Fruit fly (Drosophila melanogaster) whole organism, prepupa: ENCODE results near the gene Ctps.

ENCODE experiments used
- Blimp-1 ChIP-seq: fragments of 200-800 bp; sonication (Bioruptor generic); optimal IDR thresholded peaks from 3 replicates; lab custom pipeline; 2017; ENCODE audit warnings: missing biosample characterization, missing genetic modification characterization, mild to moderate bottlenecking, moderate library complexity, missing genetic modification reagents
- CG10631 ChIP-seq: fragments of 200-800 bp; sonication (Bioruptor generic); optimal IDR thresholded peaks from 2 replicates; lab custom pipeline; 2016; ENCODE audit warnings: missing biosample characterization, missing genetic modification characterization
- CG10669 ChIP-seq: fragments of 200-800 bp; sonication (Bioruptor generic); optimal IDR thresholded peaks from 3 replicates; lab custom pipeline; 2018; ENCODE audit warnings: missing biosample characterization, mild to moderate bottlenecking, missing genetic modification characterization, moderate library complexity
- CG11762 ChIP-seq: fragments of 200-800 bp; sonication (Bioruptor generic); optimal IDR thresholded peaks from 3 replicates; lab custom pipeline; 2016; ENCODE audit warnings: missing biosample characterization, missing genetic modification characterization; ENCODE audit not compliant: insufficient read depth
- CG11902 ChIP-seq: fragments of 200-800 bp; sonication (Bioruptor generic); optimal IDR thresholded peaks from 3 replicates; lab custom pipeline; 2016; ENCODE audit warnings: missing biosample characterization, missing genetic modification characterization
- CG15336 ChIP-seq: fragments of 200-800 bp; sonication (Bioruptor generic); IDR thresholded peaks from 2 replicates; pipeline ENCODE4 v1.3.6; 2022; ENCODE audit warnings: missing biosample characterization, missing genetic modification characterization
- CG1621 ChIP-seq: fragments of 200-800 bp; sonication (Bioruptor generic); optimal IDR thresholded peaks from 3 replicates; lab custom pipeline; 2018; ENCODE audit warnings: missing biosample characterization, mild to moderate bottlenecking, missing genetic modification characterization
- CG16779 ChIP-seq: fragments of 200-800 bp; sonication (Bioruptor generic); optimal IDR thresholded peaks from 3 replicates; lab custom pipeline; 2017; ENCODE audit warnings: missing biosample characterization, mild to moderate bottlenecking, missing genetic modification characterization
- CG3032 ChIP-seq: fragments of 200-800 bp; optimal IDR thresholded peaks from 2 replicates; lab custom pipeline; 2019; ENCODE audit warnings: missing biosample characterization, mild to moderate bottlenecking, missing genetic modification characterization, moderate library complexity
- CG31627 ChIP-seq: fragments of 200-800 bp; sonication (Bioruptor generic); optimal IDR thresholded peaks from 3 replicates; lab custom pipeline; 2016; ENCODE audit warnings: missing biosample characterization, missing genetic modification characterization
- CG32006 ChIP-seq: fragments of 200-800 bp; sonication (Bioruptor generic); optimal IDR thresholded peaks from 3 replicates; lab custom pipeline; 2017; ENCODE audit warnings: missing biosample characterization, mild to moderate bottlenecking, missing genetic modification characterization
- CG34406 ChIP-seq: fragments of 200-800 bp; sonication (Bioruptor generic); optimal IDR thresholded peaks from 3 replicates; lab custom pipeline; 2016; ENCODE audit warnings: missing biosample characterization, missing genetic modification characterization
- CG3919 ChIP-seq: fragments of 200-800 bp; sonication (Bioruptor generic); optimal IDR thresholded peaks from 3 replicates; lab custom pipeline; 2016; ENCODE audit warnings: missing biosample characterization, missing genetic modification characterization
- CG4318 ChIP-seq: fragments of 200-800 bp; sonication (Bioruptor generic); optimal IDR thresholded peaks from 3 replicates; lab custom pipeline; 2017; ENCODE audit warnings: missing biosample characterization, mild to moderate bottlenecking, missing genetic modification characterization
- CG6163 ChIP-seq: fragments of 200-800 bp; sonication (Bioruptor generic); IDR thresholded peaks from 3 replicates; pipeline ENCODE4 v1.3.6; 2022; ENCODE audit warnings: missing biosample characterization, missing genetic modification characterization
- CG6792 ChIP-seq: fragments of 200-800 bp; sonication (Bioruptor generic); optimal IDR thresholded peaks from 3 replicates; lab custom pipeline; 2016; ENCODE audit warnings: missing biosample characterization, missing genetic modification characterization
- CG6808 ChIP-seq: fragments of 200-800 bp; sonication (Bioruptor generic); optimal IDR thresholded peaks from 3 replicates; lab custom pipeline; 2017; ENCODE audit warnings: missing biosample characterization, missing genetic modification characterization, mild to moderate bottlenecking, moderate library complexity, missing genetic modification reagents
- CG6854 ChIP-seq: fragments of 200-800 bp; sonication (Bioruptor generic); optimal IDR thresholded peaks from 2 replicates; lab custom pipeline; 2017; ENCODE audit warnings: missing biosample characterization, mild to moderate bottlenecking, missing genetic modification characterization
- CG7368 ChIP-seq: fragments of 200-800 bp; sonication (Bioruptor generic); optimal IDR thresholded peaks from 3 replicates; lab custom pipeline; 2016; ENCODE audit warnings: missing biosample characterization, missing genetic modification characterization
- CG8119 ChIP-seq: fragments of 200-800 bp; sonication (Bioruptor generic); IDR thresholded peaks from 3 replicates; pipeline ENCODE4 v1.3.6; 2022; ENCODE audit warnings: missing biosample characterization, missing genetic modification characterization
- CG8319 ChIP-seq: fragments of 200-800 bp; sonication (Bioruptor generic); optimal IDR thresholded peaks from 3 replicates; lab custom pipeline; 2016; ENCODE audit warnings: missing biosample characterization, missing genetic modification characterization
- CG9139 ChIP-seq: fragments of 200-800 bp; sonication (Bioruptor generic); optimal IDR thresholded peaks from 3 replicates; lab custom pipeline; 2017; ENCODE audit warnings: missing biosample characterization, mild to moderate bottlenecking, missing genetic modification characterization
- Eip75B ChIP-seq: fragments of 200-800 bp; sonication (Bioruptor generic); optimal IDR thresholded peaks from 3 replicates; lab custom pipeline; 2016; ENCODE audit warnings: missing biosample characterization, missing genetic modification characterization
- Eip78C ChIP-seq: fragments of 200-800 bp; sonication (Bioruptor generic); peaks from one replicate; lab custom pipeline; 2016; ENCODE audit warnings: missing biosample characterization, missing genetic modification characterization
- Ets21C ChIP-seq: fragments of 200-800 bp; sonication (Bioruptor generic); optimal IDR thresholded peaks from 3 replicates; lab custom pipeline; 2016; ENCODE audit warnings: missing biosample characterization, missing genetic modification characterization
- Ets96B ChIP-seq: fragments of 200-800 bp; optimal IDR thresholded peaks from 2 replicates; lab custom pipeline; 2019; ENCODE audit warnings: missing biosample characterization, mild to moderate bottlenecking, missing genetic modification characterization, moderate library complexity
- Gug ChIP-seq: fragments of 200-800 bp; sonication (Bioruptor generic); IDR thresholded peaks from 2 replicates; pipeline ENCODE4 v1.3.6; 2022; ENCODE audit warnings: missing biosample characterization, missing genetic modification characterization
- Hr38 ChIP-seq: sonication (Bioruptor generic); optimal IDR thresholded peaks from 2 replicates; lab custom pipeline; 2016; ENCODE audit warnings: missing biosample characterization, missing genetic modification characterization
- Hr39 ChIP-seq: fragments of 200-800 bp; sonication (Bioruptor generic); optimal IDR thresholded peaks from 2 replicates; lab custom pipeline; 2016; ENCODE audit warnings: missing biosample characterization, missing genetic modification characterization
- Hr4 ChIP-seq: fragments of 200-800 bp; sonication (Bioruptor generic); optimal IDR thresholded peaks from 3 replicates; lab custom pipeline; 2016; ENCODE audit warnings: missing biosample characterization, missing genetic modification characterization
- Lpt ChIP-seq: fragments of 200-800 bp; sonication (Bioruptor generic); optimal IDR thresholded peaks from 3 replicates; lab custom pipeline; 2016; ENCODE audit warnings: missing biosample characterization, missing genetic modification characterization
- Met ChIP-seq: fragments of 200-800 bp; sonication (Bioruptor generic); optimal IDR thresholded peaks from 3 replicates; lab custom pipeline; 2016; ENCODE audit warnings: missing biosample characterization, missing genetic modification characterization
- OdsH ChIP-seq: fragments of 200-800 bp; sonication (Bioruptor generic); optimal IDR thresholded peaks from 3 replicates; lab custom pipeline; 2016; ENCODE audit warnings: missing biosample characterization, missing genetic modification characterization
- Smox ChIP-seq: fragments of 200-800 bp; sonication (Bioruptor generic); optimal IDR thresholded peaks from 3 replicates; lab custom pipeline; 2016; ENCODE audit warnings: missing biosample characterization, missing genetic modification characterization
- Sox15 ChIP-seq: fragments of 200-800 bp; sonication (Bioruptor generic); optimal IDR thresholded peaks from 3 replicates; lab custom pipeline; 2016; ENCODE audit warnings: missing biosample characterization, missing genetic modification characterization
- achi ChIP-seq: fragments of 200-800 bp; sonication (Bioruptor generic); optimal IDR thresholded peaks from 3 replicates; lab custom pipeline; 2016; ENCODE audit warnings: missing biosample characterization, missing genetic modification characterization
- acj6 ChIP-seq: fragments of 200-800 bp; sonication (Bioruptor generic); optimal IDR thresholded peaks from 3 replicates; lab custom pipeline; 2016; ENCODE audit warnings: missing biosample characterization, missing genetic modification characterization
- cyc ChIP-seq: fragments of 200-800 bp; sonication (Bioruptor generic); optimal IDR thresholded peaks from 3 replicates; lab custom pipeline; 2016; ENCODE audit warnings: missing biosample characterization, missing genetic modification characterization
- dac ChIP-seq: fragments of 200-800 bp; sonication (Bioruptor generic); optimal IDR thresholded peaks from 2 replicates; lab custom pipeline; 2017; ENCODE audit warnings: missing biosample characterization, mild to moderate bottlenecking, missing genetic modification characterization
- eg ChIP-seq: fragments of 200-800 bp; sonication (Bioruptor generic); IDR thresholded peaks from 3 replicates; pipeline ENCODE4 v1.3.6; 2022; ENCODE audit warnings: missing biosample characterization, missing genetic modification characterization
- esn ChIP-seq: fragments of 200-800 bp; sonication (Bioruptor generic); optimal IDR thresholded peaks from 2 replicates; lab custom pipeline; 2016; ENCODE audit warnings: missing biosample characterization, mild to moderate bottlenecking, missing genetic modification characterization, moderate library complexity
- fd59A ChIP-seq: fragments of 200-800 bp; sonication (Bioruptor generic); optimal IDR thresholded peaks from 2 replicates; lab custom pipeline; 2017; ENCODE audit warnings: missing biosample characterization, mild to moderate bottlenecking, missing genetic modification characterization, missing genetic modification reagents
- fd85E ChIP-seq: fragments of 200-800 bp; sonication (Bioruptor generic); optimal IDR thresholded peaks from 3 replicates; lab custom pipeline; 2016; ENCODE audit warnings: missing biosample characterization, missing genetic modification characterization
- fkh ChIP-seq: fragments of 200-800 bp; sonication (Bioruptor generic); optimal IDR thresholded peaks from 3 replicates; lab custom pipeline; 2017; ENCODE audit warnings: missing biosample characterization, mild to moderate bottlenecking, missing genetic modification characterization, moderate library complexity
- lz ChIP-seq: fragments of 200-800 bp; sonication (Bioruptor generic); optimal IDR thresholded peaks from 3 replicates; lab custom pipeline; 2016; ENCODE audit warnings: missing biosample characterization, missing genetic modification characterization
- net ChIP-seq: fragments of 200-800 bp; sonication (Bioruptor generic); optimal IDR thresholded peaks from 3 replicates; lab custom pipeline; 2016; ENCODE audit warnings: missing biosample characterization, missing genetic modification characterization
- pdm3 ChIP-seq: fragments of 200-800 bp; sonication (Bioruptor generic); optimal IDR thresholded peaks from 3 replicates; lab custom pipeline; 2016; ENCODE audit warnings: missing biosample characterization, missing genetic modification characterization
- salr ChIP-seq, 2 experiments: fragments of 200-800 bp; sonication (Bioruptor generic); optimal IDR thresholded peaks; 3 replicates each; lab custom pipeline; 2016 to 2018; ENCODE audit warnings: missing biosample characterization in 2 of 2, missing genetic modification characterization in 2 of 2, mild to moderate bottlenecking in 1 of 2
- spab ChIP-seq: fragments of 200-800 bp; sonication (Bioruptor generic); optimal IDR thresholded peaks from 2 replicates; lab custom pipeline; 2017; ENCODE audit warnings: missing biosample characterization, mild to moderate bottlenecking, missing genetic modification characterization, missing genetic modification reagents
- ss ChIP-seq, 2 experiments: fragments of 200-800 bp; sonication (Bioruptor generic); optimal IDR thresholded peaks; 2 replicates in 1 of 2; 3 replicates in 1 of 2; lab custom pipeline; 2017 to 2018; ENCODE audit warnings: mild to moderate bottlenecking in 2 of 2, missing biosample characterization in 2 of 2, missing genetic modification characterization in 2 of 2, moderate library complexity in 1 of 2
- svp ChIP-seq: fragments of 200-800 bp; sonication (Bioruptor generic); peaks from one replicate; lab custom pipeline; 2016; ENCODE audit warnings: missing biosample characterization, missing genetic modification characterization
- topi ChIP-seq: fragments of 200-800 bp; sonication (Bioruptor generic); optimal IDR thresholded peaks from 3 replicates; lab custom pipeline; 2016; ENCODE audit warnings: missing biosample characterization, missing genetic modification characterization

The Ctps gene

dm6 chr3L:15094589-15095288 is 3.0 kb upstream of the Ctps start, which contains the start of the genes sstn, Plp and GlyRS:
Gene sstn, minus strand, starts transcription at chr3L:15094719.
Gene Plp, minus strand, starts transcription at chr3L:15094724.
Gene GlyRS, plus strand, starts transcription at chr3L:15095142.
- TF ChIP-seq Met (GFP tag; lab: Kevin White, UChicago) (peak; percentile 18), CG8119 (no peak), topi (GFP tag; lab: Kevin White, UChicago) (no peak), CG7368 (GFP tag; lab: Kevin White, UChicago) (no peak), fd59A (GFP tag; lab: Kevin White, UChicago) (peak; percentile 17), CG6163 (GFP tag; lab: Robert Waterston, UW) (no peak), CG8319 (no peak), CG9139 (GFP tag; lab: Kevin White, UChicago) (no peak), Eip75B (GFP tag; lab: Kevin White, UChicago) (peak; percentile 12), lz (GFP tag; lab: Kevin White, UChicago) (peak; percentile 0), CG31627 (GFP tag; lab: Kevin White, UChicago) (no peak), OdsH (GFP tag; lab: Kevin White, UChicago) (peak; percentile 41), CG6808 (GFP tag; lab: Kevin White, UChicago) (no peak), achi (peak; percentile 33), eg (GFP tag; lab: Robert Waterston, UW) (no peak), ss (GFP tag; optimal IDR thresholded peaks at IDR 0.05; lab: Kevin White, UChicago) (peak in 1 of 2 experiments; percentile 33), cyc (GFP tag; lab: Kevin White, UChicago) (no peak), CG1621 (no peak), fkh (GFP tag; lab: Kevin White, UChicago) (no peak), spab (GFP tag; lab: Kevin White, UChicago) (no peak), CG34406 (peak; percentile 26), CG16779 (tag; lab: Kevin White, UChicago) (peak; percentile 0), CG11902 (GFP tag; lab: Kevin White, UChicago) (no peak), Ets96B (tag; lab: Kevin White, UChicago) (peak; percentile 28), esn (GFP tag; lab: Kevin White, UChicago) (peak; percentile 20), Hr39 (no peak), Blimp-1 (GFP tag; lab: Kevin White, UChicago) (peak; percentile 33), Gug (GFP tag; lab: Robert Waterston, UW) (no peak), CG4318 (no peak), dac (GFP tag; lab: Kevin White, UChicago) (no peak), CG32006 (GFP tag; lab: Kevin White, UChicago) (peak; percentile 45), fd85E (GFP tag; lab: Kevin White, UChicago) (no peak), Eip78C (peak; percentile 57), Hr4 (no peak), Lpt (GFP tag; lab: Kevin White, UChicago) (no peak), Ets21C (GFP tag; lab: Kevin White, UChicago) (no peak), svp (peak; percentile 60), CG6854 (GFP tag; lab: Kevin White, UChicago) (no peak), Hr38 (GFP tag; lab: Kevin White, UChicago) (no peak), CG3032 (tag; lab: Kevin White, UChicago) (peak; percentile 33), Sox15 (GFP tag; lab: Kevin White, UChicago) (no peak), net (peak; percentile 11), acj6 (GFP tag; lab: Kevin White, UChicago) (peak; percentile 36), Smox (GFP tag; lab: Kevin White, UChicago) (no peak), CG6792 (GFP tag; lab: Kevin White, UChicago) (peak; percentile 17), CG15336 (0 out of 2 replicates have a peak, but pooled peaks have one; percentile 23), CG11762 (GFP tag; lab: Kevin White, UChicago) (no peak), salr (GFP tag; optimal IDR thresholded peaks at IDR 0.05; lab: Kevin White, UChicago) (peak in 1 of 2 experiments; percentile 19), CG3919 (GFP tag; lab: Kevin White, UChicago) (peak; percentile 18), CG10669 (GFP tag; lab: Kevin White, UChicago) (no peak), CG10631 (peak; percentile 55), pdm3 (peak; percentile 29)
